Fruit fly (Drosophila melanogaster) whole organism, embryonic: ENCODE results near the gene tsl.

ENCODE experiments used
- CG10267 ChIP-seq: fragments of 200-800 bp; sonication (Bioruptor generic); optimal IDR thresholded peaks from 2 replicates; lab custom pipeline; 2018; ENCODE audit warnings: missing biosample characterization, mild to moderate bottlenecking, missing genetic modification characterization, moderate library complexity
- CG10462 ChIP-seq: fragments of 200-800 bp; sonication (Bioruptor generic); optimal IDR thresholded peaks from 2 replicates; lab custom pipeline; 2016; ENCODE audit warnings: missing biosample characterization, missing genetic modification characterization
- CG11504 ChIP-seq: fragments of 200-800 bp; sonication (Bioruptor generic); optimal IDR thresholded peaks from 3 replicates; lab custom pipeline; 2019; ENCODE audit warnings: missing biosample characterization, mild to moderate bottlenecking, missing genetic modification characterization, moderate library complexity
- CG12744 ChIP-seq: fragments of 200-800 bp; sonication (Bioruptor generic); optimal IDR thresholded peaks from 2 replicates; lab custom pipeline; 2016; ENCODE audit warnings: missing biosample characterization, missing genetic modification characterization
- CG13424 ChIP-seq: fragments of 200-800 bp; sonication (Bioruptor generic); optimal IDR thresholded peaks from 2 replicates; lab custom pipeline; 2019; ENCODE audit warnings: missing biosample characterization, mild to moderate bottlenecking, missing genetic modification characterization, moderate library complexity
- CG13775 ChIP-seq: fragments of 200-800 bp; sonication (Bioruptor generic); optimal IDR thresholded peaks from 3 replicates; lab custom pipeline; 2017; ENCODE audit warnings: missing biosample characterization, mild to moderate bottlenecking, missing genetic modification characterization
- CG15514 ChIP-seq: fragments of 200-800 bp; sonication (Bioruptor generic); optimal IDR thresholded peaks from 3 replicates; lab custom pipeline; 2017; ENCODE audit warnings: missing biosample characterization, missing genetic modification characterization, mild to moderate bottlenecking, moderate library complexity, missing genetic modification reagents
- CG17359 ChIP-seq: fragments of 200-800 bp; sonication (Bioruptor generic); optimal IDR thresholded peaks from 3 replicates; lab custom pipeline; 2018; ENCODE audit warnings: missing biosample characterization, mild to moderate bottlenecking, missing genetic modification characterization, moderate library complexity
- CG17829 ChIP-seq: fragments of 200-800 bp; optimal IDR thresholded peaks from 2 replicates; lab custom pipeline; 2019; ENCODE audit warnings: missing biosample characterization, mild to moderate bottlenecking, missing genetic modification characterization, moderate library complexity
- CG2129 ChIP-seq: fragments of 200-800 bp; sonication (Bioruptor generic); IDR thresholded peaks from 2 replicates; pipeline ENCODE4 v1.3.6; 2022; ENCODE audit warnings: missing biosample characterization, missing genetic modification characterization; ENCODE audit not compliant: partially characterized antibody
- CG30020 ChIP-seq: fragments of 200-800 bp; optimal IDR thresholded peaks from 2 replicates; lab custom pipeline; 2019; ENCODE audit warnings: missing biosample characterization, mild to moderate bottlenecking, missing genetic modification characterization, moderate library complexity
- CG42726 ChIP-seq: fragments of 200-800 bp; sonication (Bioruptor generic); IDR thresholded peaks from 2 replicates; pipeline ENCODE4 v1.3.6; 2022; ENCODE audit warnings: missing biosample characterization, missing genetic modification characterization; ENCODE audit not compliant: partially characterized antibody
- CG4360 ChIP-seq: fragments of 200-800 bp; sonication (Bioruptor generic); IDR thresholded peaks from 2 replicates; pipeline ENCODE4 v1.3.6; 2022; ENCODE audit warnings: missing biosample characterization, missing genetic modification characterization
- CG5180 ChIP-seq: fragments of 200-800 bp; sonication (Bioruptor generic); optimal IDR thresholded peaks from 3 replicates; lab custom pipeline; 2017; ENCODE audit warnings: missing biosample characterization, missing genetic modification characterization, mild to moderate bottlenecking, moderate library complexity, missing genetic modification reagents
- CG7928 ChIP-seq: fragments of 200-800 bp; sonication (Bioruptor generic); optimal IDR thresholded peaks from 2 replicates; lab custom pipeline; 2017; ENCODE audit warnings: missing biosample characterization, mild to moderate bottlenecking, missing genetic modification characterization
- CG8089 ChIP-seq: fragments of 200-800 bp; sonication (Bioruptor generic); optimal IDR thresholded peaks from 3 replicates; lab custom pipeline; 2016; ENCODE audit warnings: missing biosample characterization, missing genetic modification characterization
- CG8290 ChIP-seq, 3 experiments: fragments of 200-800 bp; sonication (Bioruptor generic); optimal IDR thresholded peaks; 2 replicates each; lab custom pipeline; 2016 to 2019; ENCODE audit warnings: missing biosample characterization in 3 of 3, missing genetic modification characterization in 3 of 3, mild to moderate bottlenecking in 2 of 3, moderate library complexity in 1 of 3
- CG9727 ChIP-seq: fragments of 200-800 bp; sonication (Bioruptor generic); optimal IDR thresholded peaks from 3 replicates; lab custom pipeline; 2017; ENCODE audit warnings: missing biosample characterization, mild to moderate bottlenecking, missing genetic modification characterization
- CG9932 ChIP-seq: fragments of 200-800 bp; sonication (Bioruptor generic); IDR thresholded peaks from 2 replicates; pipeline ENCODE4 v1.3.6; 2022; ENCODE audit warnings: missing biosample characterization, missing genetic modification characterization
- CHES-1-like ChIP-seq: fragments of 200-800 bp; sonication (Bioruptor generic); optimal IDR thresholded peaks from 2 replicates; lab custom pipeline; 2016; ENCODE audit warnings: missing biosample characterization, missing genetic modification characterization
- Deaf1 ChIP-seq: fragments of 200-800 bp; optimal IDR thresholded peaks from 3 replicates; lab custom pipeline; 2019; ENCODE audit warnings: missing biosample characterization, mild to moderate bottlenecking, missing genetic modification characterization, moderate library complexity
- Dip2 ChIP-seq: fragments of 200-800 bp; sonication (Bioruptor generic); IDR thresholded peaks from 2 replicates; pipeline ENCODE4 v1.3.6; 2022; ENCODE audit warnings: missing biosample characterization, missing genetic modification characterization
- ERR ChIP-seq: fragments of 200-800 bp; sonication (Bioruptor generic); optimal IDR thresholded peaks from 2 replicates; lab custom pipeline; 2016; ENCODE audit warnings: missing biosample characterization, missing genetic modification characterization
- Lhr ChIP-seq: fragments of 200-800 bp; sonication (Bioruptor generic); optimal IDR thresholded peaks from 3 replicates; lab custom pipeline; 2017; ENCODE audit warnings: mild to moderate bottlenecking, missing biosample characterization, missing genetic modification reagents, missing genetic modification characterization
- Lpt ChIP-seq: fragments of >200 bp; optimal IDR thresholded peaks from 2 replicates; lab custom pipeline; 2018; ENCODE audit warnings: missing biosample characterization, missing genetic modification characterization
- MBD-R2 ChIP-seq: fragments of 200-800 bp; sonication (Bioruptor generic); IDR thresholded peaks from 2 replicates; pipeline ENCODE4 v1.3.6; 2022; ENCODE audit warnings: missing biosample characterization, missing genetic modification characterization
- NC2β ChIP-seq: fragments of 200-800 bp; sonication (Bioruptor generic); optimal IDR thresholded peaks from 2 replicates; lab custom pipeline; 2016; ENCODE audit warnings: missing biosample characterization, missing genetic modification characterization
- Neu2 ChIP-seq: fragments of 200-800 bp; sonication (Bioruptor generic); optimal IDR thresholded peaks from 3 replicates; lab custom pipeline; 2016; ENCODE audit warnings: missing biosample characterization, missing genetic modification characterization, borderline replicate concordance
- Rx ChIP-seq: fragments of 200-800 bp; sonication (Bioruptor generic); IDR thresholded peaks from 2 replicates; pipeline ENCODE4 v1.3.6; 2022; ENCODE audit warnings: missing biosample characterization, missing genetic modification characterization
- Sox100B ChIP-seq: fragments of 200-800 bp; sonication (Bioruptor generic); optimal IDR thresholded peaks from 3 replicates; lab custom pipeline; 2018; ENCODE audit warnings: missing biosample characterization, mild to moderate bottlenecking, missing genetic modification characterization
- Stat92E ChIP-seq, 3 experiments: fragments of >200 bp in 2 of 3; fragments of 200-800 bp in 1 of 3; sonication (Bioruptor generic) in 1 of 3; optimal IDR thresholded peaks; 2 replicates each; lab custom pipeline; 2017 to 2019; ENCODE audit warnings: missing biosample characterization in 3 of 3, missing genetic modification characterization in 3 of 3, mild to moderate bottlenecking in 1 of 3, moderate library complexity in 1 of 3
- Trl ChIP-seq, 3 experiments: fragments of >200 bp in 2 of 3; fragments of 200-800 bp in 1 of 3; sonication (Bioruptor generic) in 1 of 3; optimal IDR thresholded peaks; 2 replicates in 1 of 3; 3 replicates in 2 of 3; lab custom pipeline; 2016 to 2017; ENCODE audit warnings: missing biosample characterization in 1 of 3, missing genetic modification characterization in 1 of 3
- Xbp1 ChIP-seq: fragments of 200-800 bp; sonication (Bioruptor generic); optimal IDR thresholded peaks from 3 replicates; lab custom pipeline; 2016; ENCODE audit warnings: missing biosample characterization, mild to moderate bottlenecking, missing genetic modification characterization
- chif ChIP-seq, 2 experiments: fragments of 200-800 bp; sonication (Bioruptor generic); optimal IDR thresholded peaks; 3 replicates each; lab custom pipeline; 2016; ENCODE audit warnings: missing biosample characterization in 2 of 2, missing genetic modification characterization in 2 of 2
- dan ChIP-seq: fragments of 200-800 bp; sonication (Bioruptor generic); IDR thresholded peaks from 2 replicates; pipeline ENCODE4 v1.3.6; 2022; ENCODE audit warnings: missing biosample characterization, missing genetic modification characterization
- disco-r ChIP-seq: fragments of 200-800 bp; sonication (Bioruptor generic); optimal IDR thresholded peaks from 2 replicates; lab custom pipeline; 2016; ENCODE audit warnings: missing biosample characterization, missing genetic modification characterization
- fd64A ChIP-seq: fragments of 200-800 bp; sonication (Bioruptor generic); optimal IDR thresholded peaks from 3 replicates; lab custom pipeline; 2018; ENCODE audit warnings: missing biosample characterization, mild to moderate bottlenecking, missing genetic modification characterization
- gsb-n ChIP-seq: fragments of 200-800 bp; sonication (Bioruptor generic); optimal IDR thresholded peaks from 3 replicates; lab custom pipeline; 2018; ENCODE audit warnings: missing biosample characterization, mild to moderate bottlenecking, missing genetic modification characterization
- lab ChIP-seq: fragments of 200-800 bp; sonication (Bioruptor generic); optimal IDR thresholded peaks from 3 replicates; lab custom pipeline; 2017; ENCODE audit warnings: missing biosample characterization, missing genetic modification characterization, mild to moderate bottlenecking, moderate library complexity, missing genetic modification reagents
- lilli ChIP-seq: fragments of 200-800 bp; sonication (Bioruptor generic); optimal IDR thresholded peaks from 3 replicates; lab custom pipeline; 2016; ENCODE audit warnings: missing biosample characterization, missing genetic modification characterization
- nau ChIP-seq: fragments of 200-800 bp; sonication (Bioruptor generic); optimal IDR thresholded peaks from 3 replicates; lab custom pipeline; 2017; ENCODE audit warnings: missing biosample characterization, mild to moderate bottlenecking, missing genetic modification characterization, missing genetic modification reagents
- odd ChIP-seq: fragments of 200-800 bp; sonication (Bioruptor generic); optimal IDR thresholded peaks from 2 replicates; lab custom pipeline; 2017; ENCODE audit warnings: missing biosample characterization, mild to moderate bottlenecking, missing genetic modification characterization
- pb ChIP-seq: fragments of 200-800 bp; sonication (Bioruptor generic); optimal IDR thresholded peaks from 3 replicates; lab custom pipeline; 2016; ENCODE audit warnings: missing biosample characterization, missing genetic modification characterization
- pzg ChIP-seq: fragments of 200-800 bp; sonication (Bioruptor generic); optimal IDR thresholded peaks from 3 replicates; lab custom pipeline; 2018; ENCODE audit warnings: missing biosample characterization, mild to moderate bottlenecking, missing genetic modification characterization, moderate library complexity
- tap ChIP-seq: fragments of 200-800 bp; optimal IDR thresholded peaks from 3 replicates; lab custom pipeline; 2019; ENCODE audit warnings: missing biosample characterization, mild to moderate bottlenecking, missing genetic modification characterization, moderate library complexity
- tin ChIP-seq: fragments of 200-800 bp; sonication (Bioruptor generic); optimal IDR thresholded peaks from 3 replicates; lab custom pipeline; 2016; ENCODE audit warnings: missing biosample characterization, missing genetic modification characterization
- tup ChIP-seq: fragments of 200-800 bp; sonication (Bioruptor generic); optimal IDR thresholded peaks from 2 replicates; lab custom pipeline; 2016; ENCODE audit warnings: missing biosample characterization, mild to moderate bottlenecking, missing genetic modification characterization, moderate library complexity
- tx ChIP-seq: fragments of 200-800 bp; sonication (Bioruptor generic); optimal IDR thresholded peaks from 2 replicates; lab custom pipeline; 2016; ENCODE audit warnings: missing biosample characterization, missing genetic modification characterization
- z ChIP-seq: fragments of 200-800 bp; sonication (Bioruptor generic); IDR thresholded peaks from 3 replicates; pipeline ENCODE4 v1.3.6; 2022; ENCODE audit warnings: missing biosample characterization, missing genetic modification characterization

Gene tsl

dm6 chr3R:21781448-21781847, 888 bp downstream of the tsl start (continued):
- peak; percentile 48 for TF ChIP-seq CG8089 (GFP tag; lab: Kevin White, UChicago)
- peak; percentile 65 for TF ChIP-seq lab (GFP tag; lab: Kevin White, UChicago)
- TF ChIP-seq CG13424 (tag; lab: Kevin White, UChicago) = peak; percentile 67
- peak; percentile 33; the same call in 1 of the 2 replicates for TF ChIP-seq CG9932 (GFP tag; lab: Robert Waterston, UW)
- TF ChIP-seq CG17359 (tag; lab: Kevin White, UChicago) = peak; percentile 62
- TF ChIP-seq CG9727 = peak; percentile 68
- peak; percentile 45 for TF ChIP-seq Deaf1 (tag; lab: Kevin White, UChicago)
- peak; percentile 51 to 66 for TF ChIP-seq chif (GFP tag; optimal IDR thresholded peaks at IDR 0.05; lab: Kevin White, UChicago)
- TF ChIP-seq Xbp1 (GFP tag; lab: Kevin White, UChicago) = peak; percentile 66
- TF ChIP-seq CG7928 = no peak
- TF ChIP-seq Sox100B (GFP tag; lab: Kevin White, UChicago) = no peak
- peak; percentile 56 for TF ChIP-seq CG13775
- no peak for TF ChIP-seq Rx
- TF ChIP-seq CG10462 (GFP tag; lab: Kevin White, UChicago) = peak; percentile 59
- TF ChIP-seq CG15514 = peak; percentile 31
- TF ChIP-seq nau (GFP tag; lab: Kevin White, UChicago) = peak; percentile 62
- peak; percentile 38 for TF ChIP-seq pb (GFP tag; lab: Kevin White, UChicago)
- TF ChIP-seq CHES-1-like = no peak
- peak; percentile 47 for TF ChIP-seq tap (tag; lab: Kevin White, UChicago)
- no peak for TF ChIP-seq fd64A (GFP tag; lab: Kevin White, UChicago)
- no peak for TF ChIP-seq disco-r (GFP tag; lab: Kevin White, UChicago)
- TF ChIP-seq Lhr (GFP tag; lab: Kevin White, UChicago) = no peak
- TF ChIP-seq Lpt (GFP tag; lab: Kevin White, UChicago) = no peak
- TF ChIP-seq Neu2 = no peak
- TF ChIP-seq pzg (GFP tag; lab: Kevin White, UChicago) = no peak
- TF ChIP-seq tup (GFP tag; lab: Kevin White, UChicago) = no peak
- TF ChIP-seq CG42726 (GFP tag; lab: Robert Waterston, UW) = no peak
- peak; percentile 64 for TF ChIP-seq CG10267 (tag; lab: Kevin White, UChicago)
- TF ChIP-seq odd (GFP tag; lab: Kevin White, UChicago) = no peak
- TF ChIP-seq ERR (GFP tag; lab: Kevin White, UChicago) = peak; percentile 1
- peak; percentile 55 for TF ChIP-seq tin
- TF ChIP-seq z (GFP tag; lab: Robert Waterston, UW) = no peak
- peak; percentile 24; the same call in 1 of the 2 replicates for TF ChIP-seq MBD-R2
- TF ChIP-seq CG2129 (GFP tag; lab: Robert Waterston, UW) = no peak
- peak; percentile 30 for TF ChIP-seq gsb-n (tag; lab: Kevin White, UChicago)
- TF ChIP-seq Stat92E (GFP tag; optimal IDR thresholded peaks at IDR 0.05; lab: Kevin White, UChicago) = no peak
- TF ChIP-seq dan (GFP tag; lab: Robert Waterston, UW) = no peak
- TF ChIP-seq Trl (optimal IDR thresholded peaks at IDR 0.05; lab: Kevin White, UChicago) = no peak
- peak; percentile 68 for TF ChIP-seq Trl (GFP tag; optimal IDR thresholded peaks at IDR 0.05; lab: Kevin White, UChicago)
- TF ChIP-seq NC2β (GFP tag; lab: Kevin White, UChicago) = peak; percentile 31
- peak; percentile 70 for TF ChIP-seq tx (GFP tag; lab: Kevin White, UChicago)
- TF ChIP-seq CG4360 (GFP tag; lab: Robert Waterston, UW) = 0 out of 2 replicates have a peak, but pooled peaks have one; percentile 10
- TF ChIP-seq CG17829 = peak; percentile 70
- peak; percentile 57 for TF ChIP-seq lilli
- peak; percentile 78 for TF ChIP-seq CG11504
- TF ChIP-seq CG8290 (GFP tag; optimal IDR thresholded peaks at IDR 0.05; lab: Kevin White, UChicago) = peak; percentile 12
- no peak for TF ChIP-seq CG8290 (tag; optimal IDR thresholded peaks at IDR 0.05; lab: Kevin White, UChicago)
- no peak for TF ChIP-seq CG5180 (GFP tag; lab: Kevin White, UChicago)
- TF ChIP-seq CG30020 (tag; lab: Kevin White, UChicago) = no peak
- TF ChIP-seq CG12744 (GFP tag; lab: Kevin White, UChicago) = peak; percentile 19
- no peak for TF ChIP-seq Dip2
